Worm (Caenorhabditis elegans): ENCODE data around the gene Y105C5A.8.

DNA sequence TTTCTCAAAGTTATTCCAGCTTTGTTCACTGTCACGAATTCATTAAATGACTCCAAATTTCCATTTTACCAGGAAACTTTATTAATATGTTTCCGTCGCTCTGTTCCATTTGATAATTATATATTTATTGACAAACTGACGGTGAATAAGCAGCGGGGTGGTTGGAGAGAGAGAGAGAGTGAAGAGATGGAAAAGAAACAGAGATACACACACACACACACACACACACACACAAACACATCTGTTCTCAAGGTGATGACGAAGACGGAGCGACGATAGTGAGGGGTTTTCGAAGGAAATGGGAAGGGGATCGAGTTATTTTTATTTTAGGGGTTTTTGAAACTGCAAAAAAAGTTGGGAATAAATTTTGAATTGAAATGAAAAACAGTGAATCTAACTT lies 43.0 kb downstream of the Y105C5A.8 start:
- TF ChIP-seq tbx-11 (GFP tag; IDR thresholded peaks at IDR 0.05) = no peak
- no peak for TF ChIP-seq flt-1 (GFP tag; IDR thresholded peaks at IDR 0.05)
- TF ChIP-seq aly-1 (tag; optimal IDR thresholded peaks at IDR 0.05) = no peak
- TF ChIP-seq ama-1 (optimal IDR thresholded peaks at IDR 0.05) = no peak
- no peak for TF ChIP-seq hmg-4 (GFP tag; optimal IDR thresholded peaks at IDR 0.05)
- no peak for TF ChIP-seq ceh-13 (GFP tag; optimal IDR thresholded peaks at IDR 0.05)
- TF ChIP-seq tbx-37 (GFP tag; conservative IDR thresholded peaks at IDR 0.05) = no peak
- no peak for TF ChIP-seq tra-4 (tag; optimal IDR thresholded peaks at IDR 0.05)
- no peak for TF ChIP-seq sea-1 (GFP tag; conservative IDR thresholded peaks at IDR 0.05)
- no peak for TF ChIP-seq pes-1 (GFP tag; IDR thresholded peaks at IDR 0.05)
- TF ChIP-seq B0310.2 (tag; optimal IDR thresholded peaks at IDR 0.05) = no peak
